Fruit fly (Drosophila melanogaster) S2 (cell line): ENCODE results near the gene Tnpo-SR.

Experiments used
- CG8478 ChIP-seq: fragments of >200 bp; optimal IDR thresholded peaks from 2 replicates; lab custom pipeline; 2018
- CTCF ChIP-seq, 2 experiments: fragments of >200 bp; optimal IDR thresholded peaks; 2 replicates each; lab custom pipeline; 2018

- TF ChIP-seq CG8478 (lab: Kevin White, UChicago), result no peak
- TF ChIP-seq CTCF (optimal IDR thresholded peaks at IDR 0.05; lab: Kevin White, UChicago), result no peak
These were observed 34.4 kb upstream of the Tnpo-SR start, which contains the start of gene CG31689 for dm6 chr2L:2725374-2725773.
